Worm (Caenorhabditis elegans): ENCODE measurements around the gene str-112.

Gene str-112

DNA sequence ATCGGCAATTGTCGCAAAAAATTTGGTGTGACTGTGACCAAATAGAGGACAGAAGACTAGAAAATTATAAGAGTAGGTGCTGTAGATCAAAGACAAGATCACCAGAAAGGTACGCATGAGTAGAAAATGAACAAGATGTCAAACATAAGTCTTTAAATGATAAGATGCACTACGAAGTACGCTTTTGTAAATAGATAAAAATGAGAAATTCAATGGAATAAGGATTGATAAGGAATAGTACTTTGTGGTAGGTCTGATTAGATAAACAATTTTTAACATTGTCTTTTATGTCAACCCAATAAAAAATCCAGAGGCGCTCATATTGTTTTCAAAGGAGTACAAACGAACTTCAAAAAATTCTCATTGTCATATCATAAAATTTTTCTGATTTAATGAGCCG is 12.3 kb upstream of the str-112 start, which contains the start of gene F10D2.8:
Gene F10D2.8, minus strand, starts transcription at position 145 of the 400 bp plus-strand sequence.
- TF ChIP-seq dmd-6 (GFP tag; IDR thresholded peaks at IDR 0.05) (peak; percentile 85), php-3 (GFP tag; IDR thresholded peaks at IDR 0.05) (no peak), arid-1 (GFP tag; conservative IDR thresholded peaks at IDR 0.05) (no peak), nhr-102 (tag; optimal IDR thresholded peaks at IDR 0.05) (peak; percentile 52), saeg-2 (GFP tag; IDR thresholded peaks at IDR 0.05) (no peak), nhr-77 (tag; optimal IDR thresholded peaks at IDR 0.05) (peak; percentile 26), dmd-9 (GFP tag; IDR thresholded peaks at IDR 0.05) (no peak), dpl-1 (GFP tag; optimal IDR thresholded peaks at IDR 0.05) (no peak), hlh-11 (tag; optimal IDR thresholded peaks at IDR 0.05) (no peak), lin-39 (tag; optimal IDR thresholded peaks at IDR 0.05) (no peak), lin-1 (GFP tag; IDR thresholded peaks at IDR 0.05) (no peak), nhr-28 (tag; optimal IDR thresholded peaks at IDR 0.05) (peak; percentile 99), tag-97 (GFP tag; IDR thresholded peaks at IDR 0.05) (no peak), ceh-20 (GFP tag; IDR thresholded peaks at IDR 0.05) (no peak), lir-3 (tag; optimal IDR thresholded peaks at IDR 0.05) (no peak), mdl-1 (tag; optimal IDR thresholded peaks at IDR 0.05) (no peak), ztf-7 (tag; optimal IDR thresholded peaks at IDR 0.05) (no peak), nhr-48 (tag; optimal IDR thresholded peaks at IDR 0.05) (peak; percentile 36), nhr-25 (tag; optimal IDR thresholded peaks at IDR 0.05; ENCODE audit: borderline replicate concordance, insufficient read depth) (no peak), nhr-41 (GFP tag; IDR thresholded peaks at IDR 0.05) (no peak), daf-12 (tag; optimal IDR thresholded peaks at IDR 0.05) (no peak), spr-3 (GFP tag; optimal IDR thresholded peaks at IDR 0.05) (no peak), madf-9 (GFP tag; conservative IDR thresholded peaks at IDR 0.05) (no peak), zag-1 (tag; optimal IDR thresholded peaks at IDR 0.05) (no peak), ceh-82 (tag; optimal IDR thresholded peaks at IDR 0.05) (no peak), pqm-1 (tag; optimal IDR thresholded peaks at IDR 0.05) (peak; percentile 62), madf-5 (GFP tag; IDR thresholded peaks at IDR 0.05) (no peak), nhr-237 (tag; optimal IDR thresholded peaks at IDR 0.05) (no peak), snpc-1.2 (GFP tag; IDR thresholded peaks at IDR 0.05) (no peak), attf-4 (tag; optimal IDR thresholded peaks at IDR 0.05) (no peak), daf-16 (GFP tag; optimal IDR thresholded peaks at IDR 0.05) (no peak), daf-16 (tag; optimal IDR thresholded peaks at IDR 0.05) (peak; percentile 83), Y5F2A.4 (GFP tag; optimal IDR thresholded peaks at IDR 0.05) (no peak), daf-8 (GFP tag; IDR thresholded peaks at IDR 0.05) (no peak), lin-29 (GFP tag; IDR thresholded peaks at IDR 0.05) (no peak), mdt-29 (GFP tag; IDR thresholded peaks at IDR 0.05) (no peak), ces-1 (GFP tag; optimal IDR thresholded peaks at IDR 0.05) (no peak), lin-38 (GFP tag; IDR thresholded peaks at IDR 0.05) (no peak), ZK546.5 (tag; optimal IDR thresholded peaks at IDR 0.05) (no peak), ceh-44 (GFP tag; IDR thresholded peaks at IDR 0.05) (no peak), sdz-12 (GFP tag; optimal IDR thresholded peaks at IDR 0.05) (no peak), dve-1 (tag; optimal IDR thresholded peaks at IDR 0.05; ENCODE audit: insufficient read depth) (peak; percentile 69), F10B5.3 (tag; optimal IDR thresholded peaks at IDR 0.05) (no peak), F44E2.7 (GFP tag; IDR thresholded peaks at IDR 0.05) (no peak), mxl-3 (GFP tag; optimal IDR thresholded peaks at IDR 0.05) (no peak), pha-4 (GFP tag; IDR thresholded peaks at IDR 0.05) (no peak), pha-4 (tag; optimal IDR thresholded peaks at IDR 0.05) (no peak), zfp-3 (GFP tag; conservative IDR thresholded peaks at IDR 0.05) (no peak)

Measured in whole organism, L4 larva.